Worm (Caenorhabditis elegans) whole organism, L4/young adult: ENCODE data around the gene ZC196.4.

Source experiments
- W03F9.2 ChIP-seq: fragments of 150-350 bp; optimal IDR thresholded peaks from 2 replicates; lab custom pipeline; 2014; ENCODE audit warnings: missing biosample characterization, missing genetic modification characterization
- dao-5 ChIP-seq: sonication (generic microtip); optimal IDR thresholded peaks from 2 replicates; lab custom pipeline; 2016; ENCODE audit warnings: missing genotype, missing genetic modification characterization, moderate library complexity, missing compliant biosample characterization
- him-1 ChIP-seq: sonication (generic microtip); optimal IDR thresholded peaks from 2 replicates; lab custom pipeline; 2016; ENCODE audit warnings: missing genotype, missing genetic modification reagents, missing genetic modification characterization, missing compliant biosample characterization

ZC196.4 gene

ce11 chrV:8745858-8746257, 13.0 kb downstream of the ZC196.4 start, which contains the start of gene B0507.6:
Gene B0507.6 (plus strand): TSS chrV:8746158.
- TF ChIP-seq dao-5 (tag; lab: Kevin White, UChicago) = no peak
- TF ChIP-seq him-1 (tag; lab: Kevin White, UChicago) = no peak
- TF ChIP-seq W03F9.2 (tag; lab: Kevin White, UChicago) = no peak

ce11 chrV:8753395-8753794, 20.5 kb downstream of the ZC196.4 start, which contains the start of gene B0507.5:
Gene B0507.5 (plus strand): TSS chrV:8753695.
- no peak for TF ChIP-seq him-1 (tag; lab: Kevin White, UChicago)
- TF ChIP-seq dao-5 (tag; lab: Kevin White, UChicago) = no peak
- TF ChIP-seq W03F9.2 (tag; lab: Kevin White, UChicago) = no peak

ce11 chrV:8754670-8755069, 21.8 kb downstream of the ZC196.4 start, which contains the start of gene B0507.4:
Gene B0507.4 (plus strand): TSS chrV:8754970.
- no peak for TF ChIP-seq him-1 (tag; lab: Kevin White, UChicago)
- no peak for TF ChIP-seq dao-5 (tag; lab: Kevin White, UChicago)
- no peak for TF ChIP-seq W03F9.2 (tag; lab: Kevin White, UChicago)

DNA sequence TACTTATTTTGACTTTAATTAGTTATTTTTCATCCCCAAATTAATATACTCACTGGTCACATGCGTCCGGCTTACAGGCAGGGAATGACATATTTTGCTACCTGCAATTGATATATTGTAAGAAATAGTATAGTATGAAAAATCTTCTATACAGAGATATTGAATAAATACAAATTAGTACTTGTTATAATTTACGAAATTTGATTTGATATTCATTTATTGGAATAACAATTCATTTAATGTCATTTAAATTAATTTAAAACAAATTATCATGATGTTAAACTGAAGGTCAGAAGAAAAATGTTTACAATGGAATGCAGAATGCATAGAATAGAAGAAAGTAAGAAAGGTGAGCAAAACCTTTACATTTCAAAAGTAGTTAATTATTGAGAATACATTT, 25.7 kb downstream of the ZC196.4 start, which contains the start of gene B0507.7:
Gene B0507.7, minus strand, starts transcription at position 101 of the 400 bp plus-strand sequence.
- TF ChIP-seq him-1 (tag; lab: Kevin White, UChicago) = no peak
- no peak for TF ChIP-seq W03F9.2 (tag; lab: Kevin White, UChicago)
- TF ChIP-seq dao-5 (tag; lab: Kevin White, UChicago) = no peak

ce11 chrV:8760416-8760815, 27.5 kb downstream of the ZC196.4 start, which contains the start of gene ddn-1:
Gene ddn-1 (minus strand): TSS chrV:8760516.
- no peak for TF ChIP-seq dao-5 (tag; lab: Kevin White, UChicago)
- TF ChIP-seq W03F9.2 (tag; lab: Kevin White, UChicago) = no peak
- TF ChIP-seq him-1 (tag; lab: Kevin White, UChicago) = no peak

DNA sequence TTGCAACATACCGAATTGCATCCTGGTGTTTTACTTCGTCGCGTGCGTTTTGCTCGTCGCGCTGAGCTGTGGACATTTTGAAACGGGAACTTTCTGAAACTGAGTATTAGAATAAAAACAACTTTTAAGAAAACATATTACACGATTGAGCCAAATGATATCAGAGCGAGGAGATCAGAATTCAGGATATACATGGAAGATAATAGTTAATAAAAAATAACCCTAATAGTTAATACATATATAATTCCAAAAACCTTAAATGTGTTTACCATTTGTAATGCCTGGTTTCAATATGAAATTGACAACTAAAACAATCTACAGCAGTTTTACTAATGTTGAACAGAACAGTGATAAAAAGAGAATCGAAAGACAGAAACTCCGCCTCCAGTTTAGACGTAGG, 30.0 kb downstream of the ZC196.4 start, which contains the start of gene B0507.8:
Gene B0507.8, minus strand, starts transcription at position 101 of the 400 bp plus-strand sequence.
- no peak for TF ChIP-seq him-1 (tag; lab: Kevin White, UChicago)
- TF ChIP-seq W03F9.2 (tag; lab: Kevin White, UChicago) = no peak
- TF ChIP-seq dao-5 (tag; lab: Kevin White, UChicago) = no peak

- TF ChIP-seq W03F9.2 (tag; lab: Kevin White, UChicago) (no peak), him-1 (tag; lab: Kevin White, UChicago) (no peak), dao-5 (tag; lab: Kevin White, UChicago) (no peak)
Observed at ce11 chrV:8765938-8766337, 33.0 kb downstream of the ZC196.4 start, which contains the start of gene B0507.9. Gene B0507.9 (minus strand): TSS chrV:8766038.

DNA sequence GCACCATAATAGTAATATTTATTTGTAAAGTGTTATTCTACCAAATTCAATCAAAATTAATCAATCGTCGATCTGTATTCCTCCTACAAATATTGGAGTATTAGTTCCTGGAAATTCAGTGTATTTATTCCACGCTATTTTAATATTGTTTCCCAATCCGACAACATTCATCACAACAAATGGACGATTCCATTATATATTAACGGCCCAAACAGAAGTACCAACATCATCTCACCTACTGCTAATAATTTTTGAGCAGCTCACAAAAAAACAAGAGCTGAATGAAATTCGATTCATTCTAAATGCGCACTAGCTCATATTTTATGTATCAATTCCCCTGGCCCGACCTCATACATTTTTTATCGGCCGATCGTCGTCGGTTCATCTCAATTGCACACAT, 34.1 kb downstream of the ZC196.4 start:
- TF ChIP-seq W03F9.2 (tag; lab: Kevin White, UChicago) (no peak), dao-5 (tag; lab: Kevin White, UChicago) (no peak)

DNA sequence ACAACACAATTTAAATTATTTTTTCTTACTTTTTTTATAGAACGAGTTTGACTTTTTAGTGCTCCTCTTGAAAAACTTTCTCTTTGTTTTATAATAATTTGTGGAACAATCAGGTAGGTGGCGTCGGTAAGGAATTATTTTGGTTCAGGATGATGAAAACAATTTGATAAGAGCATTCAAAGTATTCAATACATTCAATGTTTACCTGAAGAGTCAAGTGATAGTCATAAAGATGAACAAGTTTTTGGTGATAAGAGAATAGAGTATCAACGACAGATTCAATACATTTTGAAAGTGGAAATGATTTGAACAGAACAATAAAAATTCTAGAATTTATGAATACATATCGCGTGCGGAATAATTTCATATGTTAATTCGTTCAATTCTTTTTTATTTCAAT, 34.6 kb downstream of the ZC196.4 start:
- TF ChIP-seq dao-5 (tag; lab: Kevin White, UChicago) = no peak
- TF ChIP-seq him-1 (tag; lab: Kevin White, UChicago) = no peak
- no peak for TF ChIP-seq W03F9.2 (tag; lab: Kevin White, UChicago)

DNA sequence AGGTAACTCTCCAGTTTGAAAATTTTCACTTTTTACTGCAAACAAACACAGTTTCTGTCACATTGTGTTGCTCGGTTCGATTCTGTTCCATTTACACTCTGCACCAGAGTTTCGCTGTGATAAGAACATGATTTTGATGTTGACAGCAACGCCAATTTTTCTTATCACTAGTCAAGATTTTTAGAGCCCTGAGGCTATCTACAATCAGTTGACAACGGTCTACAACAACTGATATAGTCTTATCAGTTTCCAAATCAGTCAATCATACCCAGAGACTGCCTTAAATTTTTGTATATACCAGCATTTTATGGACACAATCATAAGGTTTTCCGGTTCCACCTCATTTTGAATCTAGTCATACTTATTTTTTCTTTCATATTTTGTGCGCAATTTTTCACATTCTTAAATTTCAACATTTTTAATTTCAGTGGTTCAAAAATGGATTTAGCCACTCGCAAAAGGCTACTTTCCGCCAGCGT, 35.6 kb downstream of the ZC196.4 start, which contains the start of gene B0507.3:
Gene B0507.3, plus strand, starts transcription at position 429 of the 479 bp plus-strand sequence.
- TF ChIP-seq W03F9.2 (tag; lab: Kevin White, UChicago) (no peak), him-1 (tag; lab: Kevin White, UChicago) (no peak), dao-5 (tag; lab: Kevin White, UChicago) (no peak)

- TF ChIP-seq dao-5 (tag; lab: Kevin White, UChicago) (no peak), W03F9.2 (tag; lab: Kevin White, UChicago) (no peak), him-1 (tag; lab: Kevin White, UChicago) (no peak)
Observed at ce11 chrV:8769154-8769553, 36.2 kb downstream of the ZC196.4 start.

ce11 chrV:8771599-8771998, 38.7 kb downstream of the ZC196.4 start, which contains the start of gene srx-115:
Gene srx-115 (plus strand): TSS chrV:8771899.
- TF ChIP-seq him-1 (tag; lab: Kevin White, UChicago) (no peak), W03F9.2 (tag; lab: Kevin White, UChicago) (no peak), dao-5 (tag; lab: Kevin White, UChicago) (no peak)

DNA sequence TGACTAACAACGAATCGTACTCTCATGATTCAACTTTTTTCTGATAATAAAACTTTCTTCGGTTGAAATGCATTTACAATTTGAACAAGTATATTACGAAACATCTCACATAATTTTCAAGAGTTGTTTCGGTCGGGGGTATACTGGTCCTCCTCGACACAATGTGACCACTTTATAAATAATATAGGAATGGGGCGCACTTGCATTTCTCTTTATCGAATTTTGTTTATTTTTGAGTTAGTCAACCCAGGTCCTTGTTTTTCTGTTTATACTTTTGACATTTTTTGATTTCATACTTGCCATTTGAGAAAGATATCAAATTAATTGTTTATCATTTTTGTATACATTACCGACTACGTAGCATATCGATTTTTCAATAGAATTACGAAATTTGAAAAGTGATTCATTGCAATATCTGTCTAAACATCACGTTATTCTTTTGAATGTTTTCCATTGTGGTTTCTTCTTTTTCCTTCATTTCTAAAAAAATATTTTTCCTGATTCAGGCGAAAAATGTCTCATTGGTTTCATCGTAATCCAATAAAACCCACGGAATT, 41.0 kb downstream of the ZC196.4 start, which contains the start of gene B0507.2:
Gene B0507.2, plus strand, starts transcription at position 507 of the 557 bp plus-strand sequence.
- no peak for TF ChIP-seq W03F9.2 (tag; lab: Kevin White, UChicago)
- no peak for TF ChIP-seq dao-5 (tag; lab: Kevin White, UChicago)
- no peak for TF ChIP-seq him-1 (tag; lab: Kevin White, UChicago)
